Fruit fly (Drosophila melanogaster): Measurements from ENCODE around the gene CG18170.

CG18170 gene

dm6 chr3L:1579169-1579853 is 23.4 kb upstream of the CG18170 start (continued):
- TF ChIP-seq zen (tag; optimal IDR thresholded peaks at IDR 0.05) (peak; percentile 83), CG4360 (GFP tag; IDR thresholded peaks at IDR 0.05) (peak; percentile 64), CG3163 (GFP tag; optimal IDR thresholded peaks at IDR 0.05) (peak; percentile 57), chif (GFP tag; optimal IDR thresholded peaks at IDR 0.05) (peak in 1 of 2 experiments; percentile 58), CG8290 (GFP tag; optimal IDR thresholded peaks at IDR 0.05) (peak; percentile 88), CG8290 (tag; optimal IDR thresholded peaks at IDR 0.05) (peak; percentile 60 to 91), CG3995 (GFP tag; optimal IDR thresholded peaks at IDR 0.05) (peak; percentile 42), nom (GFP tag; optimal IDR thresholded peaks at IDR 0.05) (no peak), CG14710 (tag; optimal IDR thresholded peaks at IDR 0.05) (peak; percentile 79), CG10543 (GFP tag; optimal IDR thresholded peaks at IDR 0.05) (peak; percentile 48), psq (GFP tag; optimal IDR thresholded peaks at IDR 0.05) (peak; percentile 55), CG2129 (GFP tag; IDR thresholded peaks at IDR 0.05; ENCODE audit: partially characterized antibody) (no peak), peb (GFP tag; IDR thresholded peaks at IDR 0.05) (no peak), bcd (GFP tag; optimal IDR thresholded peaks at IDR 0.05) (peak; percentile 61), tio (GFP tag; optimal IDR thresholded peaks at IDR 0.05) (peak; percentile 46), CoRest (tag; optimal IDR thresholded peaks at IDR 0.05) (peak; percentile 64), CG8089 (GFP tag; optimal IDR thresholded peaks at IDR 0.05) (peak; percentile 72), tx (GFP tag; optimal IDR thresholded peaks at IDR 0.05) (no peak), pho (GFP tag; optimal IDR thresholded peaks at IDR 0.05) (peak; percentile 31), CG42726 (GFP tag; IDR thresholded peaks at IDR 0.05; ENCODE audit: partially characterized antibody) (no peak), YL-1 (GFP tag; optimal IDR thresholded peaks at IDR 0.05) (peak; percentile 52), bab2 (GFP tag; optimal IDR thresholded peaks at IDR 0.05) (peak; percentile 81), cad (GFP tag; optimal IDR thresholded peaks at IDR 0.05) (no peak), gsb-n (tag; optimal IDR thresholded peaks at IDR 0.05) (peak; percentile 76), Taf1 (GFP tag; IDR thresholded peaks at IDR 0.05) (peak; percentile 16; the same call in 1 of the 2 replicates), CG8924 (tag; optimal IDR thresholded peaks at IDR 0.05) (peak; percentile 78), CG13894 (tag; optimal IDR thresholded peaks at IDR 0.05) (no peak), jigr1 (GFP tag; IDR thresholded peaks at IDR 0.05) (0 out of 3 replicates have a peak, but pooled peaks have one; percentile 30), CG12071 (GFP tag; optimal IDR thresholded peaks at IDR 0.05) (peak; percentile 82), Abd-B (GFP tag; optimal IDR thresholded peaks at IDR 0.05) (no peak), CG12104 (GFP tag; optimal IDR thresholded peaks at IDR 0.05) (peak; percentile 63), ind (GFP tag; optimal IDR thresholded peaks at IDR 0.05) (peak; percentile 60), Meics (GFP tag; optimal IDR thresholded peaks at IDR 0.05) (peak; percentile 55), org-1 (GFP tag; optimal IDR thresholded peaks at IDR 0.05) (peak; percentile 78), CG3407 (GFP tag; optimal IDR thresholded peaks at IDR 0.05) (peak; percentile 86), pan (optimal IDR thresholded peaks at IDR 0.05) (no peak), pan (GFP tag; optimal IDR thresholded peaks at IDR 0.05 in 1 of 2, IDR thresholded peaks at IDR 0.05 in 1 of 2) (peak in 1 of 2 experiments; percentile 41), fd3F (GFP tag; optimal IDR thresholded peaks at IDR 0.05) (no peak), nerfin-2 (GFP tag; IDR thresholded peaks at IDR 0.05; ENCODE audit: partially characterized antibody) (no peak), Xbp1 (GFP tag; optimal IDR thresholded peaks at IDR 0.05) (peak; percentile 40), CG4328 (GFP tag; optimal IDR thresholded peaks at IDR 0.05) (peak; percentile 71), crc (GFP tag; optimal IDR thresholded peaks at IDR 0.05) (peak; percentile 64), Jarid2 (GFP tag; optimal IDR thresholded peaks at IDR 0.05) (peak; percentile 46), CG11398 (GFP tag; optimal IDR thresholded peaks at IDR 0.05) (peak; percentile 75), CG6272 (GFP tag; IDR thresholded peaks at IDR 0.05) (0 out of 2 replicates have a peak, but pooled peaks have one; percentile 11), Fer2 (tag; optimal IDR thresholded peaks at IDR 0.05) (no peak), amos (GFP tag; IDR thresholded peaks at IDR 0.05; ENCODE audit: partially characterized antibody) (no peak), CG9932 (GFP tag; IDR thresholded peaks at IDR 0.05) (no peak), Mad (GFP tag; optimal IDR thresholded peaks at IDR 0.05) (no peak), Antp (GFP tag; optimal IDR thresholded peaks at IDR 0.05) (peak; percentile 68)

Data from whole organism, embryonic.